Worm (Caenorhabditis elegans) whole organism, young adult: Measurements from ENCODE around the gene gcp-2.2.

Experiments
- B0261.1 ChIP-seq: sonication (generic microtip); optimal IDR thresholded peaks from 2 replicates; lab custom pipeline; 2016; ENCODE audit warnings: mild to moderate bottlenecking, missing genetic modification characterization, moderate library complexity, missing compliant biosample characterization
- B0336.3 ChIP-seq: fragments of 200-800 bp; sonication (Bioruptor generic); IDR thresholded peaks from 2 replicates; pipeline ENCODE4 v1.3.6; 2022; ENCODE audit warnings: missing genetic modification characterization, missing compliant biosample characterization
- F33H1.4 ChIP-seq: fragments of 200-800 bp; sonication (Bioruptor generic); IDR thresholded peaks from 2 replicates; pipeline ENCODE4 v1.3.6; 2022; ENCODE audit warnings: missing genetic modification reagents, missing genetic modification characterization, missing compliant biosample characterization
- F49E8.2 ChIP-seq: sonication (generic microtip); optimal IDR thresholded peaks from 3 replicates; lab custom pipeline; 2017; ENCODE audit warnings: missing genetic modification characterization, mild to moderate bottlenecking, missing compliant biosample characterization, antibody characterized with exemption, moderate library complexity; ENCODE audit not compliant: insufficient read depth
- K12H6.12 ChIP-seq: fragments of 200-800 bp; sonication (Bioruptor generic); optimal IDR thresholded peaks from 2 replicates; lab custom pipeline; 2018; ENCODE audit warnings: mild to moderate bottlenecking, missing genetic modification characterization, missing compliant biosample characterization
- Y53F4B.3 ChIP-seq: fragments of 200-800 bp; sonication (Bioruptor generic); IDR thresholded peaks from 2 replicates; pipeline ENCODE4 v1.3.6; 2022; ENCODE audit warnings: missing genetic modification reagents, missing genetic modification characterization, missing compliant biosample characterization
- Y53G8AR.9 ChIP-seq: fragments of 200-800 bp; sonication (Bioruptor generic); conservative IDR thresholded peaks from 2 replicates; pipeline ENCODE4 v1.3.6; 2022; ENCODE audit warnings: missing genetic modification reagents, missing genetic modification characterization, missing compliant biosample characterization
- ZK185.1 ChIP-seq: sonication (generic microtip); optimal IDR thresholded peaks from 2 replicates; lab custom pipeline; 2016; ENCODE audit warnings: mild to moderate bottlenecking, missing genetic modification characterization, missing compliant biosample characterization; ENCODE audit not compliant: poor library complexity, severe bottlenecking
- ama-1 ChIP-seq, 3 experiments: fragments of 150-350 bp in 1 of 3; sonication (generic microtip) in 2 of 3; optimal IDR thresholded peaks; 2 replicates each; lab custom pipeline; 2014 to 2018; ENCODE audit warnings: missing biosample characterization in 2 of 3, missing genetic modification characterization in 2 of 3, missing genetic modification reagents in 2 of 3
- aptf-3 ChIP-seq: fragments of 200-800 bp; sonication (Bioruptor generic); IDR thresholded peaks from 2 replicates; pipeline ENCODE4 v1.3.6; 2022; ENCODE audit warnings: missing genetic modification characterization, missing compliant biosample characterization
- atf-7 ChIP-seq: sonication (generic microtip); optimal IDR thresholded peaks from 2 replicates; lab custom pipeline; 2017; ENCODE audit warnings: mild to moderate bottlenecking, missing genetic modification characterization, missing compliant biosample characterization
- attf-5 ChIP-seq: fragments of 200-800 bp; sonication (Bioruptor generic); optimal IDR thresholded peaks from 2 replicates; lab custom pipeline; 2018; ENCODE audit warnings: mild to moderate bottlenecking, missing genetic modification characterization, missing compliant biosample characterization
- bed-1 ChIP-seq: fragments of 200-800 bp; sonication (Bioruptor generic); IDR thresholded peaks from 2 replicates; pipeline ENCODE4 v1.3.6; 2022; ENCODE audit warnings: missing genetic modification reagents, missing genetic modification characterization, missing compliant biosample characterization
- ceh-27 ChIP-seq: fragments of 200-800 bp; sonication (Bioruptor generic); optimal IDR thresholded peaks from 2 replicates; lab custom pipeline; 2018; ENCODE audit warnings: mild to moderate bottlenecking, missing genetic modification characterization, moderate library complexity, missing compliant biosample characterization
- ceh-91 ChIP-seq: fragments of 200-800 bp; sonication (Bioruptor generic); IDR thresholded peaks from 2 replicates; pipeline ENCODE4 v1.3.6; 2022; ENCODE audit warnings: missing genetic modification reagents, missing genetic modification characterization, missing compliant biosample characterization
- egl-44 ChIP-seq: fragments of 200-800 bp; sonication (Bioruptor generic); IDR thresholded peaks from 2 replicates; pipeline ENCODE4 v1.3.6; 2022; ENCODE audit warnings: missing genetic modification reagents, missing genetic modification characterization, missing compliant biosample characterization
- egrh-3 ChIP-seq: fragments of 200-800 bp; sonication (Bioruptor generic); IDR thresholded peaks from 2 replicates; pipeline ENCODE4 v1.3.6; 2022; ENCODE audit warnings: missing genetic modification reagents, missing genetic modification characterization, missing compliant biosample characterization
- gei-17 ChIP-seq: fragments of 200-800 bp; sonication (Bioruptor generic); optimal IDR thresholded peaks from 2 replicates; lab custom pipeline; 2018; ENCODE audit warnings: mild to moderate bottlenecking, missing genetic modification characterization, missing compliant biosample characterization
- hrde-1 ChIP-seq: sonication (generic microtip); optimal IDR thresholded peaks from 2 replicates; lab custom pipeline; 2016; ENCODE audit warnings: missing genetic modification characterization, mild to moderate bottlenecking, missing compliant biosample characterization, moderate library complexity, missing genotype, missing genetic modification reagents, borderline replicate concordance
- lag-1 ChIP-seq: fragments of 200-800 bp; sonication (Bioruptor generic); IDR thresholded peaks from 2 replicates; pipeline ENCODE4 v1.3.6; 2022; ENCODE audit warnings: missing genetic modification reagents, missing genetic modification characterization, missing compliant biosample characterization
- let-526 ChIP-seq: fragments of 200-800 bp; sonication (Bioruptor generic); IDR thresholded peaks from 2 replicates; pipeline ENCODE4 v1.3.6; 2022; ENCODE audit warnings: missing genetic modification reagents, missing genetic modification characterization, missing compliant biosample characterization
- lin-26 ChIP-seq: fragments of 200-800 bp; sonication (Bioruptor generic); IDR thresholded peaks from 2 replicates; pipeline ENCODE4 v1.3.6; 2022; ENCODE audit warnings: missing genetic modification reagents, missing genetic modification characterization, missing compliant biosample characterization
- lin-40 ChIP-seq: sonication (generic microtip); optimal IDR thresholded peaks from 2 replicates; lab custom pipeline; 2016; ENCODE audit warnings: missing genetic modification characterization, mild to moderate bottlenecking, missing compliant biosample characterization, missing genotype, missing genetic modification reagents
- lin-54 ChIP-seq: fragments of 200-800 bp; sonication (Bioruptor generic); optimal IDR thresholded peaks from 2 replicates; lab custom pipeline; 2018; ENCODE audit warnings: mild to moderate bottlenecking, missing genetic modification characterization, missing compliant biosample characterization
- lir-1 ChIP-seq: fragments of 200-800 bp; sonication (Bioruptor generic); conservative IDR thresholded peaks from 2 replicates; pipeline ENCODE4 v1.3.6; 2022; ENCODE audit warnings: missing genetic modification reagents, missing genetic modification characterization, missing compliant biosample characterization
- madf-3 ChIP-seq: fragments of 200-800 bp; sonication (Bioruptor generic); IDR thresholded peaks from 2 replicates; pipeline ENCODE4 v1.3.6; 2022; ENCODE audit warnings: missing genetic modification reagents, missing genetic modification characterization, missing compliant biosample characterization
- madf-6 ChIP-seq: fragments of 200-800 bp; sonication (Bioruptor generic); IDR thresholded peaks from 2 replicates; pipeline ENCODE4 v1.3.6; 2022; ENCODE audit warnings: missing genetic modification reagents, missing genetic modification characterization, missing compliant biosample characterization
- nfya-1 ChIP-seq: sonication (generic microtip); optimal IDR thresholded peaks from 2 replicates; lab custom pipeline; 2017; ENCODE audit warnings: antibody characterized with exemption, missing compliant biosample characterization, missing genetic modification characterization, borderline replicate concordance; ENCODE audit not compliant: insufficient read depth
- nfyb-1 ChIP-seq: fragments of 200-800 bp; sonication (Bioruptor generic); IDR thresholded peaks from 2 replicates; pipeline ENCODE4 v1.3.6; 2022; ENCODE audit warnings: missing genetic modification reagents, missing genetic modification characterization, missing compliant biosample characterization
- nhr-120 ChIP-seq: fragments of 200-800 bp; sonication (Bioruptor generic); IDR thresholded peaks from 2 replicates; pipeline ENCODE4 v1.3.6; 2022; ENCODE audit warnings: missing genetic modification characterization, missing compliant biosample characterization
- nhr-80 ChIP-seq: sonication (generic microtip); optimal IDR thresholded peaks from 2 replicates; lab custom pipeline; 2016; ENCODE audit warnings: missing genetic modification characterization, missing compliant biosample characterization
- nhr-90 ChIP-seq: sonication (generic microtip); optimal IDR thresholded peaks from 2 replicates; lab custom pipeline; 2016; ENCODE audit warnings: missing genotype, mild to moderate bottlenecking, missing genetic modification characterization, missing compliant biosample characterization
- pbrm-1 ChIP-seq: fragments of 200-800 bp; sonication (Bioruptor generic); IDR thresholded peaks from 2 replicates; pipeline ENCODE4 v1.3.6; 2022; ENCODE audit warnings: missing genetic modification reagents, missing genetic modification characterization, missing compliant biosample characterization
- pha-4 ChIP-seq: fragments of 150-350 bp; sonication (generic microtip); optimal IDR thresholded peaks from 2 replicates; lab custom pipeline; 2014; ENCODE audit warnings: missing biosample characterization, missing genetic modification reagents, missing genetic modification characterization
- rcor-1 ChIP-seq: fragments of 200-800 bp; sonication (Bioruptor generic); IDR thresholded peaks from 2 replicates; pipeline ENCODE4 v1.3.6; 2022; ENCODE audit warnings: missing genetic modification reagents, missing genetic modification characterization, missing compliant biosample characterization
- sdz-38 ChIP-seq: sonication (generic microtip); optimal IDR thresholded peaks from 2 replicates; lab custom pipeline; 2016; ENCODE audit warnings: missing genotype, missing genetic modification characterization, missing compliant biosample characterization
- snpc-4 ChIP-seq, 5 experiments: fragments of 150-350 bp in 1 of 5; sonication (generic microtip) in 4 of 5; optimal IDR thresholded peaks; 2 replicates each; lab custom pipeline; 2014 to 2018; ENCODE audit warnings: missing genetic modification characterization in 5 of 5, missing biosample characterization in 3 of 5, antibody characterized with exemption in 2 of 5, mild to moderate bottlenecking in 2 of 5, missing compliant biosample characterization in 2 of 5, missing genotype in 2 of 5, moderate library complexity in 2 of 5, missing genetic modification reagents in 1 of 5
- tbp1 ChIP-seq: fragments of 200-800 bp; sonication (Bioruptor generic); optimal IDR thresholded peaks from 2 replicates; lab custom pipeline; 2018; ENCODE audit warnings: mild to moderate bottlenecking, missing genetic modification characterization, missing compliant biosample characterization
- tbx-9 ChIP-seq: sonication (generic microtip); optimal IDR thresholded peaks from 2 replicates; lab custom pipeline; 2016; ENCODE audit warnings: borderline replicate concordance, missing genetic modification characterization, inconsistent platforms, missing compliant biosample characterization
- unc-62 ChIP-seq: fragments of 150-350 bp; optimal IDR thresholded peaks from 2 replicates; lab custom pipeline; 2014; ENCODE audit warnings: missing biosample characterization, missing genetic modification reagents, missing genetic modification characterization
- zfh-2 ChIP-seq: fragments of 200-800 bp; sonication (Bioruptor generic); conservative IDR thresholded peaks from 2 replicates; pipeline ENCODE4 v1.3.6; 2022; ENCODE audit warnings: missing genetic modification reagents, missing genetic modification characterization, missing compliant biosample characterization
- ztf-18 ChIP-seq: sonication (generic microtip); optimal IDR thresholded peaks from 2 replicates; lab custom pipeline; 2016; ENCODE audit warnings: missing genotype, mild to moderate bottlenecking, missing genetic modification characterization, missing compliant biosample characterization
- ztf-26 ChIP-seq: sonication (generic microtip); optimal IDR thresholded peaks from 2 replicates; lab custom pipeline; 2017; ENCODE audit warnings: missing genetic modification characterization, missing compliant biosample characterization
- ztf-28 ChIP-seq: fragments of 200-800 bp; sonication (Bioruptor generic); IDR thresholded peaks from 2 replicates; pipeline ENCODE4 v1.3.6; 2022; ENCODE audit warnings: missing genetic modification reagents, missing genetic modification characterization, missing compliant biosample characterization

gcp-2.2 gene

ce11 chrX:11541690-11542089, 4.2 kb downstream of the gcp-2.2 start:
- TF ChIP-seq ama-1 (optimal IDR thresholded peaks at IDR 0.05; lab: Kevin White, UChicago) = no peak
- no peak for TF ChIP-seq ama-1 (GFP tag; optimal IDR thresholded peaks at IDR 0.05; lab: Kevin White, UChicago)
- no peak for TF ChIP-seq F33H1.4 (GFP tag; lab: Robert Waterston, UW)
- no peak for TF ChIP-seq pbrm-1 (GFP tag; lab: Robert Waterston, UW)
- TF ChIP-seq atf-7 (tag; lab: Kevin White, UChicago) = no peak
- TF ChIP-seq hrde-1 (tag; lab: Kevin White, UChicago) = no peak
- no peak for TF ChIP-seq pha-4 (tag; lab: Kevin White, UChicago)
- TF ChIP-seq unc-62 (GFP tag; lab: Kevin White, UChicago) = no peak
- no peak for TF ChIP-seq Y53G8AR.9
- no peak for TF ChIP-seq ceh-91 (GFP tag; lab: Robert Waterston, UW)
- TF ChIP-seq aptf-3 (GFP tag; lab: Robert Waterston, UW) = no peak
- no peak for TF ChIP-seq ceh-27
- TF ChIP-seq lag-1 (GFP tag; lab: Robert Waterston, UW) = no peak
- TF ChIP-seq B0261.1 (tag; lab: Kevin White, UChicago) = no peak
- no peak for TF ChIP-seq zfh-2 (GFP tag; lab: Robert Waterston, UW)
- no peak for TF ChIP-seq ztf-28
- no peak for TF ChIP-seq egl-44
- TF ChIP-seq nfya-1 = no peak
- no peak for TF ChIP-seq bed-1 (GFP tag; lab: Robert Waterston, UW)
- no peak for TF ChIP-seq let-526 (GFP tag; lab: Robert Waterston, UW)

- TF ChIP-seq unc-62 (GFP tag; lab: Kevin White, UChicago) (peak; percentile 26), egrh-3 (no peak), lin-54 (GFP tag; lab: Kevin White, UChicago) (no peak), madf-6 (no peak), B0261.1 (tag; lab: Kevin White, UChicago) (no peak), F49E8.2 (tag; lab: Kevin White, UChicago) (no peak), B0336.3 (GFP tag; lab: Robert Waterston, UW) (peak; percentile 65; the same call in 1 of the 2 replicates), lin-40 (peak; percentile 65), rcor-1 (GFP tag; lab: Robert Waterston, UW) (peak; percentile 56; the same call in 1 of the 2 replicates), K12H6.12 (peak; percentile 14), tbx-9 (tag; lab: Kevin White, UChicago) (no peak), ztf-26 (tag; lab: Kevin White, UChicago) (peak; percentile 42), sdz-38 (tag; lab: Kevin White, UChicago) (no peak), pha-4 (tag; lab: Kevin White, UChicago) (no peak), lin-26 (GFP tag; lab: Robert Waterston, UW) (peak; percentile 42; the same call in 1 of the 2 replicates), nhr-120 (no peak), nfya-1 (no peak), pbrm-1 (GFP tag; lab: Robert Waterston, UW) (peak; percentile 32; the same call in 1 of the 2 replicates), madf-3 (no peak), nhr-80 (tag; lab: Kevin White, UChicago) (peak; percentile 98), ZK185.1 (tag; lab: Kevin White, UChicago) (peak; percentile 46), nhr-90 (tag; lab: Kevin White, UChicago) (peak; percentile 7), gei-17 (peak; percentile 31), lir-1 (GFP tag; lab: Robert Waterston, UW) (no peak), tbp1 (GFP tag; lab: Kevin White, UChicago) (no peak), ztf-18 (tag; lab: Kevin White, UChicago) (peak; percentile 16), Y53F4B.3 (GFP tag; lab: Robert Waterston, UW) (no peak), snpc-4 (GFP tag; optimal IDR thresholded peaks at IDR 0.05; lab: Kevin White, UChicago) (no peak), snpc-4 (tag; optimal IDR thresholded peaks at IDR 0.05; lab: Kevin White, UChicago) (peak in 1 of 4 experiments; percentile 40), nfyb-1 (GFP tag; lab: Robert Waterston, UW) (0 out of 2 replicates have a peak, but pooled peaks have one; percentile 21), attf-5 (peak; percentile 57)
Measured at ce11 chrX:11546445-11547275, 9.1 kb downstream of the gcp-2.2 start, which contains the start of gene selt-1.1. Gene selt-1.1, minus strand, starts transcription at chrX:11546495.
